Worm (Caenorhabditis elegans) whole organism, midembryonic: ENCODE results near the gene Y71H2AM.1.

Experiments
- T22C8.4 ChIP-seq: fragments of 200-800 bp; sonication (Bioruptor generic); IDR thresholded peaks from 2 replicates; pipeline ENCODE4 v1.3.6; 2022; ENCODE audit warnings: missing genetic modification characterization, missing compliant biosample characterization
- cog-1 ChIP-seq: sonication (generic microtip); optimal IDR thresholded peaks from 2 replicates; lab custom pipeline; 2016; ENCODE audit warnings: missing genetic modification characterization, missing compliant biosample characterization
- flt-1 ChIP-seq: fragments of 200-800 bp; sonication (Bioruptor generic); IDR thresholded peaks from 2 replicates; pipeline ENCODE4 v1.3.6; 2022; ENCODE audit warnings: missing genetic modification characterization, missing compliant biosample characterization
- klf-2 ChIP-seq: fragments of 200-800 bp; sonication (Bioruptor generic); conservative IDR thresholded peaks from 2 replicates; pipeline ENCODE4 v1.3.6; 2022; ENCODE audit warnings: missing genetic modification reagents, missing genetic modification characterization, missing compliant biosample characterization
- med-1 ChIP-seq: sonication (generic microtip); optimal IDR thresholded peaks from 2 replicates; lab custom pipeline; 2017; ENCODE audit warnings: missing genetic modification characterization, mild to moderate bottlenecking, missing compliant biosample characterization, antibody characterized with exemption, missing genetic modification reagents; ENCODE audit not compliant: insufficient read depth
- tab-1 ChIP-seq: fragments of 200-800 bp; sonication (Bioruptor generic); IDR thresholded peaks from 2 replicates; pipeline ENCODE4 v1.3.6; 2022; ENCODE audit warnings: missing genetic modification characterization, missing compliant biosample characterization
- ztf-23 ChIP-seq: fragments of 200-800 bp; sonication (Bioruptor generic); IDR thresholded peaks from 2 replicates; pipeline ENCODE4 v1.3.6; 2022; ENCODE audit warnings: missing genetic modification reagents, missing genetic modification characterization, missing compliant biosample characterization
- ztf-29 ChIP-seq: fragments of 200-800 bp; sonication (Bioruptor generic); IDR thresholded peaks from 2 replicates; pipeline ENCODE4 v1.3.6; 2022; ENCODE audit warnings: missing genetic modification reagents, missing genetic modification characterization, missing compliant biosample characterization

DNA sequence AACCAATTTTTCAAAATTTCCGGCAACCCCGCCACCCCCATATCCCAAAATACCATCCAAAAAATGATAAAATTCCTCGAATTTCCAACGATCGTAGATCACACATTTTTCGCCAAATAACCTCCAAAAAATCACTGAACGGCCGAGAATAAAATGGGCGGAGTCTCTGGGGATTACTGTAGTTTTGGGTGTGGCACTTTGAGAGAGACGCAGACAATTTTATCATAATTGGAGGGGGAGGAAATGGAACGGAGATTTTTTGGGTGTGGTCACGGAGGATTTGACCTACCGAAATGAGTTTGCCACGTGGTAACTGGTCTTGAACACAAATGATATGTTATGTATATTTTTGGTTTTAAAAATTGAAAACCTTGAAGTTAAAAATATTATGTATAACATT is 41.5 kb downstream of the Y71H2AM.1 start:
- TF ChIP-seq med-1 (GFP tag; lab: Kevin White, UChicago) (no peak), ztf-29 (GFP tag; lab: Robert Waterston, UW) (no peak), flt-1 (GFP tag; lab: Robert Waterston, UW) (no peak), ztf-23 (GFP tag; lab: Robert Waterston, UW) (no peak), T22C8.4 (no peak), klf-2 (GFP tag; lab: Robert Waterston, UW) (no peak), cog-1 (tag; lab: Kevin White, UChicago) (no peak), tab-1 (GFP tag; lab: Robert Waterston, UW) (no peak)
